Fruit fly (Drosophila melanogaster) whole organism, pupa: ENCODE measurements around the gene Rbcn-3A.
A peak's percentile ranks its signal among the peaks of the same experiment; 100 is the strongest.

Source experiments
- CG10348 ChIP-seq: fragments of 200-800 bp; sonication (Bioruptor generic); IDR thresholded peaks from 2 replicates; pipeline ENCODE4 v1.3.6; 2022; ENCODE audit warnings: missing biosample characterization, missing genetic modification characterization
- CG12605 ChIP-seq: fragments of 200-800 bp; sonication (Bioruptor generic); IDR thresholded peaks from 2 replicates; pipeline ENCODE4 v1.3.6; 2022; ENCODE audit warnings: missing biosample characterization, missing genetic modification characterization
- CG13204 ChIP-seq: fragments of 200-800 bp; sonication (Bioruptor generic); optimal IDR thresholded peaks from 2 replicates; lab custom pipeline; 2018; ENCODE audit warnings: missing biosample characterization, mild to moderate bottlenecking, missing genetic modification characterization, moderate library complexity
- CG14655 ChIP-seq: fragments of 200-800 bp; sonication (Bioruptor generic); optimal IDR thresholded peaks from 3 replicates; lab custom pipeline; 2017; ENCODE audit warnings: mild to moderate bottlenecking, missing biosample characterization, missing genetic modification reagents, missing genetic modification characterization
- CG15710 ChIP-seq: fragments of 200-800 bp; sonication (Bioruptor generic); optimal IDR thresholded peaks from 2 replicates; lab custom pipeline; 2018; ENCODE audit warnings: missing biosample characterization, mild to moderate bottlenecking, missing genetic modification characterization, moderate library complexity
- CG17806 ChIP-seq: fragments of 200-800 bp; sonication (Bioruptor generic); optimal IDR thresholded peaks from 2 replicates; lab custom pipeline; 2018; ENCODE audit warnings: missing biosample characterization, mild to moderate bottlenecking, missing genetic modification characterization, moderate library complexity
- CG32121 ChIP-seq: fragments of 200-800 bp; sonication (Bioruptor generic); IDR thresholded peaks from 2 replicates; pipeline ENCODE4 v1.3.6; 2022; ENCODE audit warnings: missing biosample characterization, missing genetic modification characterization
- CG34367 ChIP-seq: fragments of 200-800 bp; sonication (Bioruptor generic); optimal IDR thresholded peaks from 2 replicates; lab custom pipeline; 2018; ENCODE audit warnings: missing biosample characterization, mild to moderate bottlenecking, missing genetic modification characterization
- CG4496 ChIP-seq: fragments of 200-800 bp; sonication (Bioruptor generic); IDR thresholded peaks from 3 replicates; pipeline ENCODE4 v1.3.6; 2022; ENCODE audit warnings: missing biosample characterization, missing genetic modification characterization
- CG8159 ChIP-seq: fragments of 200-800 bp; sonication (Bioruptor generic); optimal IDR thresholded peaks from 3 replicates; lab custom pipeline; 2018; ENCODE audit warnings: missing biosample characterization, mild to moderate bottlenecking, missing genetic modification characterization, moderate library complexity
- CG8301 ChIP-seq: fragments of 200-800 bp; sonication (Bioruptor generic); optimal IDR thresholded peaks from 2 replicates; lab custom pipeline; 2018; ENCODE audit warnings: missing biosample characterization, mild to moderate bottlenecking, missing genetic modification characterization
- CG9948 ChIP-seq: fragments of 200-800 bp; sonication (Bioruptor generic); optimal IDR thresholded peaks from 2 replicates; lab custom pipeline; 2018; ENCODE audit warnings: missing biosample characterization, mild to moderate bottlenecking, missing genetic modification characterization, moderate library complexity
- D1 ChIP-seq: fragments of 200-800 bp; sonication (Bioruptor generic); optimal IDR thresholded peaks from 2 replicates; lab custom pipeline; 2018; ENCODE audit warnings: missing biosample characterization, mild to moderate bottlenecking, missing genetic modification characterization, moderate library complexity
- EcR ChIP-seq: fragments of 200-800 bp; sonication (Bioruptor generic); optimal IDR thresholded peaks from 3 replicates; lab custom pipeline; 2019; ENCODE audit warnings: missing biosample characterization, missing genetic modification characterization, mild to moderate bottlenecking, moderate library complexity, missing genetic modification reagents
- Ets98B ChIP-seq: fragments of 200-800 bp; sonication (Bioruptor generic); IDR thresholded peaks from 2 replicates; pipeline ENCODE4 v1.3.6; 2022; ENCODE audit warnings: missing biosample characterization, missing genetic modification characterization
- Pif1A ChIP-seq: fragments of 200-800 bp; sonication (Bioruptor generic); optimal IDR thresholded peaks from 3 replicates; lab custom pipeline; 2016; ENCODE audit warnings: missing biosample characterization, missing genetic modification characterization
- Pif1B ChIP-seq: fragments of 200-800 bp; sonication (Bioruptor generic); optimal IDR thresholded peaks from 3 replicates; lab custom pipeline; 2016; ENCODE audit warnings: missing biosample characterization, missing genetic modification characterization
- Snoo ChIP-seq: fragments of 200-800 bp; sonication (Bioruptor generic); optimal IDR thresholded peaks from 3 replicates; lab custom pipeline; 2017; ENCODE audit warnings: missing biosample characterization, mild to moderate bottlenecking, missing genetic modification characterization, inconsistent platforms
- fd96Ca ChIP-seq: fragments of 200-800 bp; sonication (Bioruptor generic); IDR thresholded peaks from 3 replicates; pipeline ENCODE4 v1.3.6; 2022; ENCODE audit warnings: missing biosample characterization, missing genetic modification characterization
- gl ChIP-seq: fragments of 200-800 bp; sonication (Bioruptor generic); optimal IDR thresholded peaks from 2 replicates; lab custom pipeline; 2018; ENCODE audit warnings: missing biosample characterization, mild to moderate bottlenecking, missing genetic modification characterization
- rn ChIP-seq: fragments of 200-800 bp; sonication (Bioruptor generic); IDR thresholded peaks from 2 replicates; pipeline ENCODE4 v1.3.6; 2022; ENCODE audit warnings: missing biosample characterization, missing genetic modification characterization

Rbcn-3A gene

dm6 chrX:6255414-6255915, at the start of gene Rbcn-3A, which contains the start of gene Spx:
Rbcn-3A (minus strand) TSS chrX:6255487.
Spx (plus strand) TSS chrX:6255822.
- TF ChIP-seq CG14655 (GFP tag; lab: Kevin White, UChicago) (no peak), CG12605 (GFP tag; lab: Robert Waterston, UW) (no peak), CG15710 (tag; lab: Kevin White, UChicago) (peak; percentile 11), Pif1B (GFP tag; lab: Kevin White, UChicago) (peak; percentile 6)
- TF ChIP-seq, all 21 proteins: peak for 2

dm6 chrX:6304203-6304602, 48.9 kb upstream of the Rbcn-3A start:
- TF ChIP-seq CG17806 (tag; lab: Kevin White, UChicago) (no peak), CG8159 (tag; lab: Kevin White, UChicago) (no peak), CG15710 (tag; lab: Kevin White, UChicago) (peak; percentile 10), CG8301 (tag; lab: Kevin White, UChicago) (peak; percentile 9), Ets98B (GFP tag; lab: Robert Waterston, UW) (no peak), D1 (no peak), CG13204 (GFP tag; lab: Kevin White, UChicago) (no peak), CG9948 (tag; lab: Kevin White, UChicago) (peak; percentile 14)

- TF ChIP-seq CG32121 (GFP tag; lab: Robert Waterston, UW) (no peak), CG14655 (GFP tag; lab: Kevin White, UChicago) (no peak), CG17806 (tag; lab: Kevin White, UChicago) (no peak), Pif1A (GFP tag; lab: Kevin White, UChicago) (no peak), CG15710 (tag; lab: Kevin White, UChicago) (no peak), CG13204 (GFP tag; lab: Kevin White, UChicago) (no peak), CG8159 (tag; lab: Kevin White, UChicago) (no peak), Ets98B (GFP tag; lab: Robert Waterston, UW) (no peak), CG8301 (tag; lab: Kevin White, UChicago) (no peak), CG34367 (no peak), fd96Ca (no peak), rn (GFP tag; lab: Robert Waterston, UW) (no peak), EcR (GFP tag; lab: Kevin White, UChicago) (no peak), Snoo (tag; lab: Kevin White, UChicago) (no peak)
Measured at dm6 chrX:6303675-6304074, 48.4 kb upstream of the Rbcn-3A start, which contains the start of gene CG3823. CG3823 (plus strand) TSS chrX:6303975.

dm6 chrX:6303196-6303595, 47.9 kb upstream of the Rbcn-3A start:
- no peak for TF ChIP-seq CG32121 (GFP tag; lab: Robert Waterston, UW)
- TF ChIP-seq Snoo (tag; lab: Kevin White, UChicago): no peak
- no peak for TF ChIP-seq CG10348 (GFP tag; lab: Robert Waterston, UW)
- no peak for TF ChIP-seq CG9948 (tag; lab: Kevin White, UChicago)
- TF ChIP-seq CG34367: no peak
- no peak for TF ChIP-seq CG17806 (tag; lab: Kevin White, UChicago)
- no peak for TF ChIP-seq gl

- TF ChIP-seq CG15710 (tag; lab: Kevin White, UChicago): no peak
Measured at dm6 chrX:6301052-6301451, 45.8 kb upstream of the Rbcn-3A start, which contains the start of gene CG12219. CG12219 (minus strand) TSS chrX:6301285.

- no peak for TF ChIP-seq Pif1A (GFP tag; lab: Kevin White, UChicago)
- TF ChIP-seq Snoo (tag; lab: Kevin White, UChicago): peak; percentile 57
- TF ChIP-seq CG15710 (tag; lab: Kevin White, UChicago): peak; percentile 53
- no peak for TF ChIP-seq rn (GFP tag; lab: Robert Waterston, UW)
- peak; percentile 14 for TF ChIP-seq CG9948 (tag; lab: Kevin White, UChicago)
- TF ChIP-seq CG14655 (GFP tag; lab: Kevin White, UChicago): no peak
- TF ChIP-seq Ets98B (GFP tag; lab: Robert Waterston, UW): no peak
- no peak for TF ChIP-seq CG8159 (tag; lab: Kevin White, UChicago)
- TF ChIP-seq CG4496 (GFP tag; lab: Robert Waterston, UW): no peak
- TF ChIP-seq fd96Ca: peak; percentile 33; the same call in 1 of the 3 replicates
- no peak for TF ChIP-seq CG13204 (GFP tag; lab: Kevin White, UChicago)
- no peak for TF ChIP-seq CG32121 (GFP tag; lab: Robert Waterston, UW)
- no peak for TF ChIP-seq CG34367
- no peak for TF ChIP-seq Pif1B (GFP tag; lab: Kevin White, UChicago)
- TF ChIP-seq CG8301 (tag; lab: Kevin White, UChicago): no peak
- no peak for TF ChIP-seq CG10348 (GFP tag; lab: Robert Waterston, UW)
- TF ChIP-seq EcR (GFP tag; lab: Kevin White, UChicago): no peak
- TF ChIP-seq CG12605 (GFP tag; lab: Robert Waterston, UW): no peak
- TF ChIP-seq CG17806 (tag; lab: Kevin White, UChicago): peak; percentile 19
- TF ChIP-seq D1: no peak
- TF ChIP-seq gl: no peak
Measured at dm6 chrX:6295129-6295539, 39.8 kb upstream of the Rbcn-3A start, which contains the start of the genes CG15891 and CG3815. CG15891 (minus strand) TSS chrX:6295345. CG3815 (plus strand) TSS chrX:6295389.
